Worm (Caenorhabditis elegans) whole organism, mixed stage, embryonic: Measurements from ENCODE around the gene nfya-1.

ENCODE experiments used
- M03D4.4 ChIP-seq: sonication (generic microtip); optimal IDR thresholded peaks from 2 replicates; lab custom pipeline; 2017; ENCODE audit warnings: mild to moderate bottlenecking, missing genetic modification characterization, missing compliant biosample characterization
- bed-3 ChIP-seq: fragments of 200-800 bp; sonication (Bioruptor generic); optimal IDR thresholded peaks from 3 replicates; lab custom pipeline; 2018; ENCODE audit warnings: mild to moderate bottlenecking, missing genetic modification characterization, moderate library complexity, missing compliant biosample characterization
- blmp-1 ChIP-seq: fragments of 150-350 bp; optimal IDR thresholded peaks from 2 replicates; lab custom pipeline; 2014; ENCODE audit warnings: missing biosample characterization, missing genetic modification characterization
- ceh-39 ChIP-seq: fragments of 150-350 bp; optimal IDR thresholded peaks from 2 replicates; lab custom pipeline; 2014; ENCODE audit warnings: missing biosample characterization, missing genetic modification characterization
- ceh-43 ChIP-seq: fragments of 200-800 bp; sonication (Bioruptor generic); optimal IDR thresholded peaks from 2 replicates; lab custom pipeline; 2018; ENCODE audit warnings: mild to moderate bottlenecking, missing genetic modification characterization, moderate library complexity, missing compliant biosample characterization
- ceh-83 ChIP-seq: fragments of 200-800 bp; sonication (Bioruptor generic); optimal IDR thresholded peaks from 2 replicates; lab custom pipeline; 2018; ENCODE audit warnings: mild to moderate bottlenecking, missing genetic modification characterization, missing compliant biosample characterization
- ces-1 ChIP-seq: fragments of 150-350 bp; optimal IDR thresholded peaks from 2 replicates; lab custom pipeline; 2014; ENCODE audit warnings: missing biosample characterization, missing genetic modification reagents, missing genetic modification characterization
- cnd-1 ChIP-seq: fragments of 200-800 bp; sonication (Bioruptor generic); optimal IDR thresholded peaks from 2 replicates; lab custom pipeline; 2018; ENCODE audit warnings: mild to moderate bottlenecking, missing genetic modification characterization, missing compliant biosample characterization
- drap-1 ChIP-seq: fragments of 200-800 bp; sonication (Bioruptor generic); optimal IDR thresholded peaks from 3 replicates; lab custom pipeline; 2018; ENCODE audit warnings: mild to moderate bottlenecking, missing genetic modification characterization, missing compliant biosample characterization
- elt-1 ChIP-seq: sonication (generic microtip); optimal IDR thresholded peaks from 2 replicates; lab custom pipeline; 2017; ENCODE audit warnings: missing genetic modification characterization, mild to moderate bottlenecking, missing compliant biosample characterization, antibody characterized with exemption, moderate library complexity, borderline replicate concordance; ENCODE audit not compliant: insufficient read depth
- elt-3 ChIP-seq: fragments of 150-350 bp; optimal IDR thresholded peaks from 2 replicates; lab custom pipeline; 2014; ENCODE audit warnings: missing biosample characterization, missing genetic modification characterization
- flh-1 ChIP-seq: fragments of 200-800 bp; sonication (Bioruptor generic); optimal IDR thresholded peaks from 2 replicates; lab custom pipeline; 2018; ENCODE audit warnings: mild to moderate bottlenecking, missing genetic modification characterization, moderate library complexity, missing compliant biosample characterization
- ham-2 ChIP-seq: fragments of 200-800 bp; sonication (Bioruptor generic); optimal IDR thresholded peaks from 2 replicates; lab custom pipeline; 2018; ENCODE audit warnings: mild to moderate bottlenecking, missing genetic modification characterization, missing compliant biosample characterization
- hlh-1 ChIP-seq: fragments of 150-350 bp; optimal IDR thresholded peaks from 2 replicates; lab custom pipeline; 2014; ENCODE audit warnings: missing biosample characterization, missing genetic modification reagents, missing genetic modification characterization
- lin-13 ChIP-seq: fragments of 150-350 bp; optimal IDR thresholded peaks from 2 replicates; lab custom pipeline; 2014; ENCODE audit warnings: missing biosample characterization, missing genetic modification characterization
- lin-32 ChIP-seq: fragments of 200-800 bp; sonication (Bioruptor generic); optimal IDR thresholded peaks from 2 replicates; lab custom pipeline; 2018; ENCODE audit warnings: mild to moderate bottlenecking, missing genetic modification characterization, missing compliant biosample characterization
- lsy-2 ChIP-seq: fragments of 150-350 bp; optimal IDR thresholded peaks from 2 replicates; lab custom pipeline; 2014; ENCODE audit warnings: missing biosample characterization, missing genetic modification characterization
- mab-5 ChIP-seq: fragments of 150-350 bp; optimal IDR thresholded peaks from 2 replicates; lab custom pipeline; 2014; ENCODE audit warnings: missing biosample characterization, missing genetic modification characterization
- mep-1 ChIP-seq: fragments of 150-350 bp; optimal IDR thresholded peaks from 2 replicates; lab custom pipeline; 2017; ENCODE audit warnings: missing biosample characterization, missing genetic modification reagents, missing genetic modification characterization, inconsistent platforms
- mls-2 ChIP-seq: sonication (generic microtip); optimal IDR thresholded peaks from 2 replicates; lab custom pipeline; 2016; ENCODE audit warnings: mild to moderate bottlenecking, missing genetic modification characterization, moderate library complexity, missing compliant biosample characterization
- nhr-12 ChIP-seq: fragments of 150-350 bp; optimal IDR thresholded peaks from 2 replicates; lab custom pipeline; 2014; ENCODE audit warnings: missing biosample characterization, missing genetic modification characterization
- nhr-2 ChIP-seq: fragments of 150-350 bp; optimal IDR thresholded peaks from 2 replicates; lab custom pipeline; 2014; ENCODE audit warnings: missing biosample characterization, missing genetic modification characterization
- nhr-237 ChIP-seq: fragments of 150-350 bp; optimal IDR thresholded peaks from 2 replicates; lab custom pipeline; 2014; ENCODE audit warnings: missing biosample characterization, missing genetic modification characterization
- nhr-28 ChIP-seq: fragments of 150-350 bp; optimal IDR thresholded peaks from 2 replicates; lab custom pipeline; 2014; ENCODE audit warnings: missing biosample characterization, missing genetic modification characterization
- nhr-76 ChIP-seq: sonication (generic microtip); optimal IDR thresholded peaks from 2 replicates; lab custom pipeline; 2017; ENCODE audit warnings: missing biosample characterization, missing genetic modification characterization
- pha-4 ChIP-seq: fragments of 150-350 bp; optimal IDR thresholded peaks from 2 replicates; lab custom pipeline; 2018; ENCODE audit warnings: missing biosample characterization, missing genetic modification reagents, missing genetic modification characterization
- sem-2 ChIP-seq: fragments of 200-800 bp; sonication (Bioruptor generic); optimal IDR thresholded peaks from 2 replicates; lab custom pipeline; 2018; ENCODE audit warnings: mild to moderate bottlenecking, missing genetic modification characterization, missing compliant biosample characterization
- snpc-4 ChIP-seq: fragments of 150-350 bp; optimal IDR thresholded peaks from 2 replicates; lab custom pipeline; 2014; ENCODE audit warnings: missing biosample characterization, missing genetic modification characterization
- sptf-1 ChIP-seq: sonication (generic microtip); optimal IDR thresholded peaks from 2 replicates; lab custom pipeline; 2017; ENCODE audit warnings: mild to moderate bottlenecking, missing genetic modification characterization, moderate library complexity, missing compliant biosample characterization
- tbx-8 ChIP-seq: fragments of 200-800 bp; sonication (Bioruptor generic); optimal IDR thresholded peaks from 2 replicates; lab custom pipeline; 2018; ENCODE audit warnings: mild to moderate bottlenecking, missing genetic modification characterization, moderate library complexity, missing compliant biosample characterization
- unc-120 ChIP-seq: sonication (generic microtip); optimal IDR thresholded peaks from 2 replicates; lab custom pipeline; 2017; ENCODE audit warnings: missing genetic modification characterization, missing compliant biosample characterization; ENCODE audit not compliant: poor library complexity, severe bottlenecking
- unc-39 ChIP-seq: fragments of 150-350 bp; optimal IDR thresholded peaks from 2 replicates; lab custom pipeline; 2014; ENCODE audit warnings: missing biosample characterization, missing genetic modification characterization
- unc-62 ChIP-seq: fragments of 150-350 bp; optimal IDR thresholded peaks from 2 replicates; lab custom pipeline; 2014; ENCODE audit warnings: missing biosample characterization, missing genetic modification reagents, missing genetic modification characterization
- zip-8 ChIP-seq: fragments of 150-350 bp; optimal IDR thresholded peaks from 2 replicates; lab custom pipeline; 2014; ENCODE audit warnings: missing biosample characterization, missing genetic modification characterization
- ztf-11 ChIP-seq: fragments of 150-350 bp; optimal IDR thresholded peaks from 2 replicates; lab custom pipeline; 2014; ENCODE audit warnings: missing biosample characterization, missing genetic modification characterization

nfya-1 gene

DNA sequence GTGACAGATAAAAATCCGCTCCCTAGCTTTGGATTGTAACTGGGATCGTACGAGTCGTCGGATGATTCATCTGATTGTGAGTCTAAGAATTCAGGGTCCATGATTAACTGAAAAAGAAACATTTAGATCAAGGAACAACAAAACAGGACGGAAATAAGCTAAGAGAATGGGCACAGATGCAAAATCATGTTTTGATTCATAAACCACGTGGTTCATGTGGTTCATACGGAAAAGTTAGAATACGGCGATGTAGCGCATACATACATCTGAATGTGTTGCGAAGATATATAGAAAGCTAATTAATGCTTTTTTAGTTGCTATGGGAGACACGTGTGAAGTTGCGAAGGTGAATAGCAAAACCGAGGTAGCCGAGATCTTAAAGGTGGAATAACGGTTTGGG lies 4.7 kb downstream of the nfya-1 start, which contains the start of gene F55G7.3:
TSS of gene F55G7.3 (minus strand) at position 101 of the 400 bp plus-strand sequence.
- no peak for TF ChIP-seq sem-2 (GFP tag; lab: Kevin White, UChicago)
- TF ChIP-seq M03D4.4 (tag; lab: Kevin White, UChicago) = no peak
- TF ChIP-seq mls-2 = no peak
- TF ChIP-seq, all 35 proteins: peak for 0

DNA sequence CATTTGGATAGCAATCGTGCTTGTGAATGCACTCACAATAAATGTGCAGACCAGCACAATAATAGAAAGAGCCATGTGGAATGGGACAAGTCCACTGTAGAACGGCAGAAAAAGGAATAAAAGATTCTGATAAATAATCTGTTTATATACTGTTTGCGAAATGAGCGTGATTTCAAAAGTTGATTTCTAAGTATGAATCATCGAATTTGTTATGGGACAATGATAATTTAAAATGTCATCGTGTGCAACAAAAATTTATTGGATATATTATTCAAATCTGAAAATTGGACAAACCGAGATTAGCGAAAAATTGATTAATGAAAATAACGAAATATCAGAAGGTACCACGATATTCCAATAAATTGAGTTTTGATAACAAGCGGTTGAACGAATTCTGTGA lies 7.8 kb downstream of the nfya-1 start, which contains the start of gene F55G7.5:
TSS of gene F55G7.5 (minus strand) at position 101 of the 400 bp plus-strand sequence.
- TF ChIP-seq pha-4 (no peak), elt-3 (tag; lab: Kevin White, UChicago) (no peak), ces-1 (no peak), ham-2 (GFP tag; lab: Kevin White, UChicago) (no peak), mab-5 (no peak), sem-2 (GFP tag; lab: Kevin White, UChicago) (no peak), zip-8 (tag; lab: Kevin White, UChicago) (no peak)

DNA sequence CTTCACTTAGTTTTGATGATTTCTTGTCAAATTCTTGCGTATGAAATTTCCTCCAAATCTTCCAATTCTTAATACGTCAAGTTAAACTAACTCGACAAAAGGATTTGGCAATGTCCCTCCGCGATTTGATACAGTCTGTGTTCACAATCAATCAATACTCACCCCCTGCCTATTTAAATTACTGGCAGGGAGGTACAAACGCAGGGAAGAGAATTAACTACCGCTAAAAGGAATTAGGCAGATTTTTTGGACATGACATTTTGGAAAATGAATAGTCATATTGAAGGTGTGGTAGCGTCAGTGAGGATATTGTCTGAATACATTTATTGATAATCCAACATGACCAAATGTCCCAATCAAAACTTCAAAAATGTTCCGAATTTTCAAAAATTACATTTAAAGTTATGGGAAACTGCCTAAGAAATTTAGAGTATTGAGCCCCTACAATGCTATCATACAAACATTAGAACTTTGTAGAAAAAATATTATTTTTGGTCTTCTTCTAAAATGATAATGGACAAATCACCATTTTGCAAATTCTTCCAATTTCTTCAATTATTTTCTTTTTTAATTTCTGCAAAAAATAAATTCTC lies 9.2 kb downstream of the nfya-1 start:
- TF ChIP-seq tbx-8 (GFP tag; lab: Kevin White, UChicago) = peak; percentile 59
- peak; percentile 88 for TF ChIP-seq lsy-2 (tag; lab: Kevin White, UChicago)
- peak; percentile 88 for TF ChIP-seq elt-3 (tag; lab: Kevin White, UChicago)
- no peak for TF ChIP-seq elt-1 (tag; lab: Kevin White, UChicago)
- TF ChIP-seq nhr-76 = peak; percentile 75
- peak; percentile 59 for TF ChIP-seq ceh-83 (GFP tag; lab: Kevin White, UChicago)
- peak; percentile 28 for TF ChIP-seq ham-2 (GFP tag; lab: Kevin White, UChicago)
- TF ChIP-seq unc-39 (tag; lab: Kevin White, UChicago) = peak; percentile 80
- TF ChIP-seq nhr-28 (tag; lab: Kevin White, UChicago) = peak; percentile 55
- peak; percentile 92 for TF ChIP-seq unc-62
- TF ChIP-seq unc-120 (tag; lab: Kevin White, UChicago) = peak; percentile 89
- TF ChIP-seq mls-2 = peak; percentile 43
- no peak for TF ChIP-seq sem-2 (GFP tag; lab: Kevin White, UChicago)
- peak; percentile 94 for TF ChIP-seq mab-5
- TF ChIP-seq snpc-4 (tag; lab: Kevin White, UChicago) = no peak
- no peak for TF ChIP-seq flh-1 (GFP tag; lab: Kevin White, UChicago)
- TF ChIP-seq ceh-39 (tag; lab: Kevin White, UChicago) = peak; percentile 95
- TF ChIP-seq pha-4 = peak; percentile 92
- no peak for TF ChIP-seq nhr-2 (tag; lab: Kevin White, UChicago)
- peak; percentile 97 for TF ChIP-seq ces-1
- peak; percentile 7 for TF ChIP-seq lin-32 (GFP tag; lab: Kevin White, UChicago)
- TF ChIP-seq drap-1 (GFP tag; lab: Kevin White, UChicago) = peak; percentile 95
- TF ChIP-seq ceh-43 (GFP tag; lab: Kevin White, UChicago) = peak; percentile 47
- TF ChIP-seq bed-3 (GFP tag; lab: Kevin White, UChicago) = no peak
- TF ChIP-seq lin-13 = peak; percentile 78
- TF ChIP-seq hlh-1 (tag; lab: Kevin White, UChicago) = peak; percentile 85
- TF ChIP-seq nhr-237 (tag; lab: Kevin White, UChicago) = peak; percentile 99
- TF ChIP-seq blmp-1 (tag; lab: Kevin White, UChicago) = peak; percentile 44
- peak; percentile 96 for TF ChIP-seq mep-1 (tag; lab: Kevin White, UChicago)
- peak; percentile 53 for TF ChIP-seq M03D4.4 (tag; lab: Kevin White, UChicago)
- peak; percentile 86 for TF ChIP-seq cnd-1
- TF ChIP-seq sptf-1 (tag; lab: Kevin White, UChicago) = peak; percentile 87
- peak; percentile 97 for TF ChIP-seq ztf-11 (tag; lab: Kevin White, UChicago)
- TF ChIP-seq nhr-12 (tag; lab: Kevin White, UChicago) = peak; percentile 79
- TF ChIP-seq zip-8 (tag; lab: Kevin White, UChicago) = no peak

DNA sequence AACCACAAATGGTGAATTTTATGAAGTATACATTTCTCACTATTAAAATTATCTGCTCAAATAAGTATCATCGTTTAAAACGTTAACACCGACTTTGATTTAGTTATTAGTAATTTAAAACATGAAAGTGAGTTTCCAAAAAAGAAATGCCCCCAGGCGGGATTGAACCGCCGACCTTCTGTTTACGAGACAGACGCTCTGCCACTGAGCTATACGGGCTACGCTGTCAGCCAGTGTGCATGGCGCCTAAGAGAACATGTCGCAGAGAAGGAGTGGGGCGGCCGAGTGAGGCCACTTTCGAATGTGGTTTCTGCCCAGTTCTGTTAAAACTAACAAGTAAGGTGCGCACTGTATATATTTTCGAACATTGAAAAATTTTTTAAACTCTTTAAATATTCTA lies 11.7 kb downstream of the nfya-1 start:
- TF ChIP-seq zip-8 (tag; lab: Kevin White, UChicago) = no peak
- peak; percentile 16 for TF ChIP-seq mep-1 (tag; lab: Kevin White, UChicago)
- peak; percentile 65 for TF ChIP-seq bed-3 (GFP tag; lab: Kevin White, UChicago)
- peak; percentile 75 for TF ChIP-seq unc-120 (tag; lab: Kevin White, UChicago)
- no peak for TF ChIP-seq ztf-11 (tag; lab: Kevin White, UChicago)
- no peak for TF ChIP-seq blmp-1 (tag; lab: Kevin White, UChicago)
- TF ChIP-seq ceh-43 (GFP tag; lab: Kevin White, UChicago) = peak; percentile 41
- peak; percentile 62 for TF ChIP-seq ham-2 (GFP tag; lab: Kevin White, UChicago)
- TF ChIP-seq elt-1 (tag; lab: Kevin White, UChicago) = no peak
- TF ChIP-seq mab-5 = no peak
- no peak for TF ChIP-seq lin-13
- TF ChIP-seq M03D4.4 (tag; lab: Kevin White, UChicago) = peak; percentile 80
- TF ChIP-seq sem-2 (GFP tag; lab: Kevin White, UChicago) = peak; percentile 70
- TF ChIP-seq mls-2 = peak; percentile 73
- TF ChIP-seq tbx-8 (GFP tag; lab: Kevin White, UChicago) = peak; percentile 28
- TF ChIP-seq cnd-1 = peak; percentile 85
- no peak for TF ChIP-seq nhr-76
- TF ChIP-seq lsy-2 (tag; lab: Kevin White, UChicago) = no peak
- no peak for TF ChIP-seq nhr-237 (tag; lab: Kevin White, UChicago)
- TF ChIP-seq nhr-28 (tag; lab: Kevin White, UChicago) = no peak
- TF ChIP-seq nhr-2 (tag; lab: Kevin White, UChicago) = no peak
- TF ChIP-seq ces-1 = peak; percentile 42
- TF ChIP-seq elt-3 (tag; lab: Kevin White, UChicago) = no peak
- no peak for TF ChIP-seq flh-1 (GFP tag; lab: Kevin White, UChicago)
- no peak for TF ChIP-seq hlh-1 (tag; lab: Kevin White, UChicago)
- TF ChIP-seq drap-1 (GFP tag; lab: Kevin White, UChicago) = peak; percentile 85
- TF ChIP-seq ceh-83 (GFP tag; lab: Kevin White, UChicago) = peak; percentile 69
- no peak for TF ChIP-seq unc-62
- peak; percentile 41 for TF ChIP-seq pha-4
- peak; percentile 87 for TF ChIP-seq sptf-1 (tag; lab: Kevin White, UChicago)
- no peak for TF ChIP-seq nhr-12 (tag; lab: Kevin White, UChicago)
- peak; percentile 41 for TF ChIP-seq lin-32 (GFP tag; lab: Kevin White, UChicago)
- no peak for TF ChIP-seq ceh-39 (tag; lab: Kevin White, UChicago)
- no peak for TF ChIP-seq unc-39 (tag; lab: Kevin White, UChicago)
- no peak for TF ChIP-seq snpc-4 (tag; lab: Kevin White, UChicago)
